Worm (Caenorhabditis elegans) whole organism, L1 larva: ENCODE results near the gene CC8.2.

Experiments
- C04F5.9 ChIP-seq: sonication (generic microtip); optimal IDR thresholded peaks from 2 replicates; lab custom pipeline; 2016; ENCODE audit warnings: missing genetic modification characterization, missing compliant biosample characterization
- C16A3.4 ChIP-seq: fragments of 150-350 bp; optimal IDR thresholded peaks from 2 replicates; lab custom pipeline; 2014; ENCODE audit warnings: missing biosample characterization, missing genetic modification characterization
- Y116A8C.19 ChIP-seq: sonication (generic microtip); optimal IDR thresholded peaks from 2 replicates; lab custom pipeline; 2016; ENCODE audit warnings: missing compliant biosample characterization, missing genetic modification characterization, borderline replicate concordance
- aly-2 ChIP-seq: fragments of 150-350 bp; optimal IDR thresholded peaks from 2 replicates; lab custom pipeline; 2014; ENCODE audit warnings: missing biosample characterization, missing genetic modification characterization
- blmp-1 ChIP-seq: fragments of 150-350 bp; optimal IDR thresholded peaks from 2 replicates; lab custom pipeline; 2014; ENCODE audit warnings: missing biosample characterization, missing genetic modification characterization
- ceh-82 ChIP-seq, 3 experiments: fragments of 150-350 bp in 1 of 3; sonication (generic microtip) in 2 of 3; optimal IDR thresholded peaks; 2 replicates each; lab custom pipeline; 2014 to 2017; ENCODE audit warnings: missing biosample characterization in 3 of 3, missing genetic modification characterization in 3 of 3
- ceh-88 ChIP-seq: fragments of 200-800 bp; sonication (Bioruptor generic); IDR thresholded peaks from 2 replicates; pipeline ENCODE4 v1.3.6; 2022; ENCODE audit warnings: missing genetic modification characterization, missing compliant biosample characterization
- ceh-90 ChIP-seq: sonication (generic microtip); optimal IDR thresholded peaks from 2 replicates; lab custom pipeline; 2016; ENCODE audit warnings: missing genetic modification characterization, missing compliant biosample characterization
- dpl-1 ChIP-seq, 3 experiments: fragments of 150-350 bp in 2 of 3; sonication (generic microtip) in 1 of 3; optimal IDR thresholded peaks; 2 replicates each; lab custom pipeline; 2014 to 2017; ENCODE audit warnings: missing biosample characterization in 3 of 3, missing genetic modification characterization in 3 of 3, missing genetic modification reagents in 3 of 3
- efl-1 ChIP-seq, 4 experiments: fragments of 150-350 bp; optimal IDR thresholded peaks in 3 of 4; peaks in 1 of 4; 1 replicate in 1 of 4; 2 replicates in 3 of 4; lab custom pipeline; 2014; ENCODE audit warnings: missing biosample characterization in 2 of 4, missing genetic modification characterization in 2 of 4, missing genetic modification reagents in 2 of 4
- egl-13 ChIP-seq: sonication (generic microtip); optimal IDR thresholded peaks from 2 replicates; lab custom pipeline; 2016; ENCODE audit warnings: missing genotype, missing genetic modification reagents, missing genetic modification characterization, missing compliant biosample characterization
- fkh-10 ChIP-seq: sonication (generic microtip); optimal IDR thresholded peaks from 2 replicates; lab custom pipeline; 2017; ENCODE audit warnings: missing biosample characterization, missing genetic modification reagents, missing genetic modification characterization
- fos-1 ChIP-seq: fragments of 150-350 bp; optimal IDR thresholded peaks from 2 replicates; lab custom pipeline; 2014; ENCODE audit warnings: missing biosample characterization, missing genetic modification characterization
- irx-1 ChIP-seq: sonication (generic microtip); optimal IDR thresholded peaks from 2 replicates; lab custom pipeline; 2016; ENCODE audit warnings: missing genetic modification characterization, missing compliant biosample characterization
- isw-1 ChIP-seq: fragments of 200-800 bp; sonication (Bioruptor generic); IDR thresholded peaks from 2 replicates; pipeline ENCODE4 v1.3.6; 2022; ENCODE audit warnings: missing genetic modification characterization, missing compliant biosample characterization
- lin-13 ChIP-seq: fragments of 150-350 bp; optimal IDR thresholded peaks from 2 replicates; lab custom pipeline; 2014; ENCODE audit warnings: missing biosample characterization, missing genetic modification reagents, missing genetic modification characterization
- lin-14 ChIP-seq: fragments of 200-800 bp; sonication (Bioruptor generic); optimal IDR thresholded peaks from 2 replicates; lab custom pipeline; 2018; ENCODE audit warnings: mild to moderate bottlenecking, missing genetic modification characterization, moderate library complexity, missing compliant biosample characterization
- lin-39 ChIP-seq: fragments of 150-350 bp; optimal IDR thresholded peaks from 2 replicates; lab custom pipeline; 2014; ENCODE audit warnings: missing biosample characterization, missing genetic modification reagents, missing genetic modification characterization
- lir-3 ChIP-seq: sonication (generic microtip); optimal IDR thresholded peaks from 2 replicates; lab custom pipeline; 2016; ENCODE audit warnings: mild to moderate bottlenecking, missing genetic modification characterization, moderate library complexity, missing compliant biosample characterization; ENCODE audit not compliant: poor library complexity
- lsy-2 ChIP-seq, 2 experiments: fragments of 150-350 bp; optimal IDR thresholded peaks; 2 replicates each; lab custom pipeline; 2014; ENCODE audit warnings: missing biosample characterization in 2 of 2, missing genetic modification characterization in 2 of 2
- mab-9 ChIP-seq: fragments of 200-800 bp; sonication (Bioruptor generic); IDR thresholded peaks from 2 replicates; pipeline ENCODE4 v1.3.6; 2022; ENCODE audit warnings: missing genetic modification reagents, missing genetic modification characterization, missing compliant biosample characterization
- mef-2 ChIP-seq: fragments of 150-350 bp; optimal IDR thresholded peaks from 2 replicates; lab custom pipeline; 2014; ENCODE audit warnings: missing biosample characterization, missing genetic modification characterization
- mep-1 ChIP-seq: fragments of 150-350 bp; optimal IDR thresholded peaks from 2 replicates; lab custom pipeline; 2014; ENCODE audit warnings: missing biosample characterization, missing genetic modification characterization
- nhr-11 ChIP-seq: fragments of 150-350 bp; optimal IDR thresholded peaks from 2 replicates; lab custom pipeline; 2014; ENCODE audit warnings: missing biosample characterization, missing genetic modification characterization
- nhr-12 ChIP-seq: sonication (generic microtip); optimal IDR thresholded peaks from 2 replicates; lab custom pipeline; 2017; ENCODE audit warnings: missing biosample characterization, missing genetic modification characterization
- nhr-19 ChIP-seq: fragments of 200-800 bp; sonication (Bioruptor generic); conservative IDR thresholded peaks from 2 replicates; pipeline ENCODE4 v1.3.6; 2022; ENCODE audit warnings: missing genetic modification characterization, missing compliant biosample characterization
- nhr-20 ChIP-seq: sonication (generic microtip); optimal IDR thresholded peaks from 2 replicates; lab custom pipeline; 2016; ENCODE audit warnings: mild to moderate bottlenecking, missing genetic modification characterization, missing compliant biosample characterization
- nhr-237 ChIP-seq: fragments of 150-350 bp; optimal IDR thresholded peaks from 2 replicates; lab custom pipeline; 2014; ENCODE audit warnings: missing biosample characterization, missing genetic modification characterization
- nhr-71 ChIP-seq: sonication (generic microtip); optimal IDR thresholded peaks from 2 replicates; lab custom pipeline; 2016; ENCODE audit warnings: mild to moderate bottlenecking, missing genetic modification characterization, moderate library complexity, missing compliant biosample characterization
- nhr-76 ChIP-seq: sonication (generic microtip); optimal IDR thresholded peaks from 2 replicates; lab custom pipeline; 2017; ENCODE audit warnings: missing biosample characterization, missing genetic modification characterization
- nhr-85 ChIP-seq: sonication (generic microtip); peaks from one replicate; lab custom pipeline; 2016; ENCODE audit warnings: missing genetic modification characterization, inconsistent platforms, missing compliant biosample characterization
- rnt-1 ChIP-seq: sonication (generic microtip); optimal IDR thresholded peaks from 2 replicates; lab custom pipeline; 2016; ENCODE audit warnings: mild to moderate bottlenecking, missing genetic modification characterization, moderate library complexity, missing compliant biosample characterization
- snu-23 ChIP-seq: sonication (generic microtip); optimal IDR thresholded peaks from 2 replicates; lab custom pipeline; 2016; ENCODE audit warnings: missing genetic modification characterization, missing compliant biosample characterization
- sup-37 ChIP-seq: fragments of 200-800 bp; sonication (Bioruptor generic); optimal IDR thresholded peaks from 2 replicates; lab custom pipeline; 2018; ENCODE audit warnings: mild to moderate bottlenecking, missing genetic modification characterization, missing compliant biosample characterization
- swsn-7 ChIP-seq: sonication (generic microtip); optimal IDR thresholded peaks from 2 replicates; lab custom pipeline; 2016; ENCODE audit warnings: missing genetic modification characterization, missing compliant biosample characterization
- tbx-2 ChIP-seq: sonication (generic microtip); optimal IDR thresholded peaks from 2 replicates; lab custom pipeline; 2016; ENCODE audit warnings: missing genetic modification characterization, missing compliant biosample characterization
- tlp-1 ChIP-seq: fragments of 150-350 bp; optimal IDR thresholded peaks from 2 replicates; lab custom pipeline; 2014; ENCODE audit warnings: missing biosample characterization, missing genetic modification characterization
- unc-130 ChIP-seq: fragments of 150-350 bp; optimal IDR thresholded peaks from 2 replicates; lab custom pipeline; 2017; ENCODE audit warnings: missing biosample characterization, missing genetic modification characterization, inconsistent platforms
- unc-30 ChIP-seq: sonication (generic microtip); optimal IDR thresholded peaks from 2 replicates; lab custom pipeline; 2017; ENCODE audit warnings: missing biosample characterization, missing genetic modification characterization
- unc-62 ChIP-seq: fragments of 150-350 bp; optimal IDR thresholded peaks from 2 replicates; lab custom pipeline; 2014; ENCODE audit warnings: missing biosample characterization, missing genetic modification reagents, missing genetic modification characterization
- unc-98 ChIP-seq: fragments of 200-800 bp; sonication (Bioruptor generic); IDR thresholded peaks from 2 replicates; pipeline ENCODE4 v1.3.6; 2022; ENCODE audit warnings: missing genetic modification characterization, missing compliant biosample characterization
- vab-15 ChIP-seq: sonication (generic microtip); optimal IDR thresholded peaks from 2 replicates; lab custom pipeline; 2017; ENCODE audit warnings: missing genotype, mild to moderate bottlenecking, missing genetic modification characterization, missing compliant biosample characterization
- xbp-1 ChIP-seq: sonication (generic microtip); optimal IDR thresholded peaks from 2 replicates; lab custom pipeline; 2016; ENCODE audit warnings: missing genetic modification characterization, missing compliant biosample characterization
- zip-4 ChIP-seq: fragments of 200-800 bp; sonication (Bioruptor generic); optimal IDR thresholded peaks from 2 replicates; lab custom pipeline; 2018; ENCODE audit warnings: mild to moderate bottlenecking, missing genetic modification characterization, moderate library complexity, missing compliant biosample characterization
- ztf-11 ChIP-seq, 2 experiments: sonication (generic microtip); optimal IDR thresholded peaks; 2 replicates each; lab custom pipeline; 2016 to 2017; ENCODE audit warnings: missing genetic modification characterization in 2 of 2, missing biosample characterization in 1 of 2, missing compliant biosample characterization in 1 of 2

CC8.2 gene

DNA sequence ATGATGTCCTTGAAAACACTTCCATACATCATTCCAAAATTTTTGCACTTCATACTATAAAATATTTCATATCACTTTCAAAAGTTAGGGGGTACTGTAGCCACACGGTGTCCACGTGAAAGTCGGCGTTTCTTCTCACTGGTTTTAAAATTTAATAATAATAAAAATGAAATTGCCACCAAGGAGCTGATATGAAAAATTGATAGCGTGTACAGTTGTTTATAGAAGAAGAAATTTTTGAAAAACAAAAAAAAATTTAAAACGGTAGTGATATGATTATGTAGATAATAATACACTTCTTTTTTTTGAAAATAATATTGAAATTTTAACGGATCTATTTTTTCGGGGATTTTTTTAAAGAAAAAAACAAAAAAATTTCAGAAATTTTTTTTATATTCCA lies 11.5 kb upstream of the CC8.2 start:
- TF ChIP-seq mep-1 (tag; lab: Kevin White, UChicago) (no peak), vab-15 (tag; lab: Kevin White, UChicago) (no peak), unc-30 (no peak), efl-1 (optimal IDR thresholded peaks at IDR 0.05; lab: Kevin White, UChicago) (no peak), efl-1 (GFP tag; optimal IDR thresholded peaks at IDR 0.05 in 1 of 2; lab: Kevin White, UChicago) (peak in 1 of 2 experiments; percentile 39), aly-2 (tag; lab: Kevin White, UChicago) (no peak)

DNA sequence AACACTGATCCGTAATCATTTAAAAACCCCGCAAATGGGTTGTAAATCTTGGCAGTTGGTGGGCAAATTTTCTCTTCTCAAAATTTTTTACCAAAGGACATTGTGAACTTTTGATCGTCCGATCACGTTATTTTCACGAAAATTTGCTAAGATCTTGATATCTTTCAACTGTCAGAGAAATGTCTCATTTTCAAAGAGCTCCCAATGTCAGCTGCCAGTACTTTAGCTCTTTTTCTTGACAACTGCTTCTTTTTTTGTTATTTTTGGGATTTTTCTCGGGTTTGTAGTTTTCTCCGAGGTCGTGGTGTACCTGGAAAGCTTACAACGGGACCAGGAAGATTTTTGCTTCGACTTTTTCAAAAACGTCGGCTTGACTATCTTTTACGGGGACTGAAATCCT lies 7.4 kb upstream of the CC8.2 start:
- TF ChIP-seq mep-1 (tag; lab: Kevin White, UChicago) (peak; percentile 2), xbp-1 (tag; lab: Kevin White, UChicago) (no peak), Y116A8C.19 (tag; lab: Kevin White, UChicago) (no peak), nhr-19 (GFP tag; lab: Robert Waterston, UW) (peak; percentile 77), lin-14 (GFP tag; lab: Kevin White, UChicago) (peak; percentile 67), rnt-1 (tag; lab: Kevin White, UChicago) (peak; percentile 65), snu-23 (peak; percentile 44), nhr-76 (no peak), unc-130 (tag; lab: Kevin White, UChicago) (peak; percentile 15), nhr-85 (peak; percentile 4), mef-2 (tag; lab: Kevin White, UChicago) (peak; percentile 36), zip-4 (GFP tag; lab: Kevin White, UChicago) (no peak), nhr-71 (tag; lab: Kevin White, UChicago) (peak; percentile 83), lsy-2 (tag; optimal IDR thresholded peaks at IDR 0.05; lab: Kevin White, UChicago) (peak; percentile 35 to 57), efl-1 (optimal IDR thresholded peaks at IDR 0.05; lab: Kevin White, UChicago) (peak in 1 of 2 experiments; percentile 4), efl-1 (GFP tag; optimal IDR thresholded peaks at IDR 0.05 in 1 of 2; lab: Kevin White, UChicago) (no peak), nhr-20 (peak; percentile 40), lin-39 (peak; percentile 1), unc-98 (GFP tag; lab: Robert Waterston, UW) (peak; percentile 33; the same call in 1 of the 2 replicates)
- TF ChIP-seq, all 84 proteins: peak for 14

DNA sequence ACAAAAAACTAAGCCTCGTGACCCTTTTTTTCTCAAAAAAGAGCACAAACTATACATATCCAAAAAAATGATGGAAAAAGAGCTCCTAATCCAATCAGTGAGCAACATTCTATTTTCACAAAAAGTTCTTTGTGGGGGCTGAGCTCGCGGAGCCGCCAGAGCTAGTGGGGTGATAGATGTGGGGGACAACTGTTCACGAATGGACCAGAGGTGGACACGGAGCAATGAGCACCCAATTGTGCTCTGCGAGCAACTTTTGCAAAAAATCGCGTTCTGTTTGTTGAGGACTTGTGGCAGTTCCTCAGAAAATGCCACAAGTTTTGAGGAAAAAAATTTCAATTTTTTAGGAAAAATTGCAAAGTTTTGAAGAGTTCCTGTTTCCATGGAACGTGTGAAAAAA lies 6.3 kb upstream of the CC8.2 start:
- TF ChIP-seq nhr-71 (tag; lab: Kevin White, UChicago), result peak; percentile 2
- TF ChIP-seq nhr-19 (GFP tag; lab: Robert Waterston, UW), result 0 out of 2 replicates have a peak, but pooled peaks have one; percentile 2
- TF ChIP-seq ceh-82 (tag; optimal IDR thresholded peaks at IDR 0.05; lab: Kevin White, UChicago), result no peak
- TF ChIP-seq rnt-1 (tag; lab: Kevin White, UChicago), result peak; percentile 63
- no peak for TF ChIP-seq dpl-1 (GFP tag; optimal IDR thresholded peaks at IDR 0.05; lab: Kevin White, UChicago)
- TF ChIP-seq fkh-10 (GFP tag; lab: Kevin White, UChicago), result no peak
- TF ChIP-seq C04F5.9 (tag; lab: Kevin White, UChicago), result no peak
- TF ChIP-seq lin-14 (GFP tag; lab: Kevin White, UChicago), result peak; percentile 14

DNA sequence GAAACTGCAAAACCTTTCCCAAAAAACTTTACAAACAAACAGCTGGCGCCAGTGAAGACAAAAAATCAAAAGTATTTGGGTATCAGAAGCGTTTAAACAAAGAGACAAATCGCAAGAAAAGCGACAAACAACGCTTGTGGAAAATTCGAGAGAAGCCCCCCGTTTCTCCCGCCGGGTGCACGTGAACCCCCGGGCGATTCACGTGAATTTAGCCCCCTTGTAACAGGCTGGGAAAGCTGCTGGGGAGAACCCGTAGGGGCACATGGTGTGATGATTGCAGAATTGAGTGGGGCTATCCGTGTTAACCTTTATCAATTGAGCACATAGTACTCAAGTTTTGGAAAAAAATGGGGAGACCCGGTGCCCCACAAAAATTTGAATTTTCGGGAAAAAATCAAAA lies 5.7 kb upstream of the CC8.2 start:
- TF ChIP-seq lsy-2 (tag; optimal IDR thresholded peaks at IDR 0.05; lab: Kevin White, UChicago), result peak; percentile 56 to 76
- TF ChIP-seq nhr-237 (tag; lab: Kevin White, UChicago), result no peak
- no peak for TF ChIP-seq aly-2 (tag; lab: Kevin White, UChicago)
- no peak for TF ChIP-seq egl-13 (tag; lab: Kevin White, UChicago)
- TF ChIP-seq mab-9 (GFP tag; lab: Robert Waterston, UW), result 0 out of 2 replicates have a peak, but pooled peaks have one; percentile 47
- peak; percentile 28 for TF ChIP-seq lir-3
- no peak for TF ChIP-seq isw-1 (GFP tag; lab: Robert Waterston, UW)
- no peak for TF ChIP-seq fkh-10 (GFP tag; lab: Kevin White, UChicago)
- peak; percentile 57 for TF ChIP-seq C16A3.4
- TF ChIP-seq ceh-88 (GFP tag; lab: Robert Waterston, UW), result no peak; the same call in 1 of the 2 replicates
- TF ChIP-seq rnt-1 (tag; lab: Kevin White, UChicago), result peak; percentile 94
- peak; percentile 28 for TF ChIP-seq nhr-11 (tag; lab: Kevin White, UChicago)
- TF ChIP-seq irx-1 (tag; lab: Kevin White, UChicago), result peak; percentile 29
- no peak for TF ChIP-seq nhr-12 (tag; lab: Kevin White, UChicago)
- peak; percentile 90 for TF ChIP-seq tbx-2 (tag; lab: Kevin White, UChicago)
- no peak for TF ChIP-seq ceh-90 (tag; lab: Kevin White, UChicago)
- peak; percentile 92 for TF ChIP-seq nhr-20
- TF ChIP-seq mef-2 (tag; lab: Kevin White, UChicago), result peak; percentile 16
- peak; percentile 94 for TF ChIP-seq nhr-19 (GFP tag; lab: Robert Waterston, UW)
- TF ChIP-seq fos-1 (tag; lab: Kevin White, UChicago), result no peak
- peak; percentile 64 for TF ChIP-seq sup-37 (GFP tag; lab: Kevin White, UChicago)
- TF ChIP-seq ztf-11 (tag; optimal IDR thresholded peaks at IDR 0.05; lab: Kevin White, UChicago), result no peak
- TF ChIP-seq unc-62 (GFP tag; lab: Kevin White, UChicago), result no peak
- peak; percentile 68 for TF ChIP-seq swsn-7
- peak; percentile 74 for TF ChIP-seq blmp-1 (tag; lab: Kevin White, UChicago)
- no peak for TF ChIP-seq tlp-1 (tag; lab: Kevin White, UChicago)
- TF ChIP-seq lin-13 (GFP tag; lab: Kevin White, UChicago), result no peak
- peak; percentile 96 for TF ChIP-seq nhr-71 (tag; lab: Kevin White, UChicago)
